Fruit fly (Drosophila melanogaster): ENCODE data around the gene CG13625.

- TF ChIP-seq CG12768 (GFP tag; optimal IDR thresholded peaks at IDR 0.05), result no peak
- TF ChIP-seq CG7101 (tag; optimal IDR thresholded peaks at IDR 0.05), result no peak
- no peak for TF ChIP-seq pad (GFP tag; optimal IDR thresholded peaks at IDR 0.05)
- no peak for TF ChIP-seq CG11617 (GFP tag; optimal IDR thresholded peaks at IDR 0.05)
- TF ChIP-seq Clk (GFP tag; optimal IDR thresholded peaks at IDR 0.05), result no peak
- no peak for TF ChIP-seq CG1620 (GFP tag; optimal IDR thresholded peaks at IDR 0.05)
- no peak for TF ChIP-seq toe (GFP tag; optimal IDR thresholded peaks at IDR 0.05)
- no peak for TF ChIP-seq Crg-1 (GFP tag; optimal IDR thresholded peaks at IDR 0.05)
These were observed 29.0 kb downstream of the CG13625 start for dm6 chr3R:24555932-24556331.
